Fruit fly (Drosophila melanogaster) ovary, adult (tissue): ENCODE data around the gene Mst36Fa.
A peak's percentile ranks its signal among the peaks of the same experiment; 100 is the strongest.

ENCODE experiments used
- CG17801 ChIP-seq: fragments of 200-800 bp; optimal IDR thresholded peaks from 2 replicates; lab custom pipeline; 2019; ENCODE audit warnings: missing biosample characterization, mild to moderate bottlenecking, missing genetic modification characterization, moderate library complexity; ENCODE audit not compliant: partially characterized antibody

The Mst36Fa gene

DNA sequence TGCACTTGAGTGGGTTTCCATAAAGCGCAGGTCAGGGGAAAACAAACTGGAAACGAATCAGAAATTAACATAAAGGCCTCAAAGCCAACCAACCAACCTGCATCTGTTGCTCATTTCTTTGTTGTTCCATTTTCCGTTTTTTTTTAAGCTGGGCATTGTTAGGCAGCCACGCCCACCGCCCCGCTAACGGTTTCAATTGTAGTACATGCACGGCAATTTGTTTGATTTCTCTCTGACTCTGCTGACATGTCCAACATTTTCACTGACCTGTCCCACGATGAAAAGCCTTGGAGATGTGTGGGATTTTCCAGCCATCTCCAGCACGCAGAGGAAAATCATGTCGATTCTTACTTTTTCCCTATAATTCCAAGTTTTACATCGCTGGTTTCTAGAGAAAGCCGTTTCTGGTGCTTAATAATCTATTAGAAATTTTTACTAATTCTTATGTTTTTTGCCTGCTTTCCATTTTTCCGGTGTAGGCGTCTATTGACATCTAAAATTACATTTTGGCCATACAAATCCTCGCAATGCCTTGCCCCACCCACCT lies 20.0 kb downstream of the Mst36Fa start:
- no peak for TF ChIP-seq CG17801 (GFP tag; lab: Kevin White, UChicago)

DNA sequence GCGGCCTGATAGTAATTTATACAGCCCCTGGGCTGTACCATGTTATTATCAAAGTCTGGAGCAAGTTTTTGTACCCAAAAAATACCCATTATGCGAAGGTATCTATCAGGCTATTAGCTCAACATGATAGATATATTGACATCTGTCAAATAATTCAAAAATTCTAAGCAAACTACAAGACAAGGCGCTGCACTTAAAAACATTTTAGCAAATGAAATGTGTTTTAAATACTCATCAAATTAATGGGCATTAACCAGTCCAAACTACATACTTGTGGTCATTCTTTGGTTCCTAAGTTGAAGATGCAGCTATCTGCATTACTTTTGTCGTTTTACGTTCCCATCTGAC lies 23.5 kb downstream of the Mst36Fa start:
- TF ChIP-seq CG17801 (GFP tag; lab: Kevin White, UChicago): no peak

DNA sequence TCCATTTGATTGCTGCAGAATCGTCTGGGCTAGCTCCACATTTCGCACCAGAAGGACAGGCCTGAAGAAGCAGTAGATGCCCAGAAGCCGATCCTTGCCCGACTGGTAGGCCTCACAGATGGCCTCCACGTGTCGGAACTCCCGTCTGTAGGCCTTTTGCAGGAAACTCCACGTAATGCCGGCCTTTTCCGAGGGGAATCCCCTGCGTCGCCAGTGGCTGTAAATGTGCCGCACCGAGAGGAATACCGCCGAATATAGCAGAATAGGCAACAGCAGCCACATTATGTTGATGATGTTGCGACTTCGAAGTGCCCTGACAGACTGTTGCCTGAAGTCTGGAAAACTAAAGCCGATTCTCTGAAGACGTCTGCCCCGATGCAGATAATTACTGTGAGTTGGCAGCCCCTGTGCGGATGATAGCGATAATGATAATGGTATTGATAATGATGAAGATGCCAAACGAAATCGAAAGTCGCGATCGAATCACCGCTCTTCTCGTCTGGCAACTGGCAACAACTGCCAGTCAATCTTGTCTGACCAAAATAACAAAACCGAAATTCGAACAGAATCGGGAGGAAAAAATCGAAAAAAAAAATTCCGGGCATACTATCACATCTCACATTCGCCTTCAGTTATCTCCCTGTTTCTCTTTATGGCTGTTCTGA lies 24.0 kb downstream of the Mst36Fa start, which contains the start of gene Cyp310a1:
TSS of gene Cyp310a1 (minus strand) at position 348 of the 665 bp plus-strand sequence.
- no peak for TF ChIP-seq CG17801 (GFP tag; lab: Kevin White, UChicago)

dm6 chr2L:18647857-18648652 lies 28.7 kb downstream of the Mst36Fa start:
- no peak for TF ChIP-seq CG17801 (GFP tag; lab: Kevin White, UChicago)

dm6 chr2L:18645468-18645867 lies 31.3 kb downstream of the Mst36Fa start:
- TF ChIP-seq CG17801 (GFP tag; lab: Kevin White, UChicago): no peak

- no peak for TF ChIP-seq CG17801 (GFP tag; lab: Kevin White, UChicago)
These were observed 35.7 kb downstream of the Mst36Fa start for dm6 chr2L:18641087-18641486.

DNA sequence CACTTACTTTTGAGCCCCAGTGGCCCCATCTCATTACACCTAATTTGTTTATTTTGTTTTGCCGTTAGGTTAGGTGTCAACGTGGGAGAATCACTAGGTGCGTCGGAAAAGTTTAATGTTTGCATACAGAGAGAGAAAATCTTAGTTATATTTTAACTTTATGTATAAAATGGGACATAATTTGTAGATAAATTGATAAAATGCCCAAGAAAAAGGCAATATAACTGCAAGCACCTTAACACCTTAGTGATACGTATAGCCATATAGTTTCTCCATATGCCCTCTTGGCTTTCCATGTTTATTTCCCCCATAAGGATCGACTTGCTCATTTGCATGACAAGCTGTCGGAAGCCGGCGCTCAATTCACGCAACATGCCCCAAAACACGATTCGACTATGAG lies 37.9 kb downstream of the Mst36Fa start:
- no peak for TF ChIP-seq CG17801 (GFP tag; lab: Kevin White, UChicago)

- TF ChIP-seq CG17801 (GFP tag; lab: Kevin White, UChicago): peak; percentile 26
These were observed 44.4 kb downstream of the Mst36Fa start for dm6 chr2L:18632389-18632788.

dm6 chr2L:18630611-18631221 lies 46.1 kb downstream of the Mst36Fa start:
- no peak for TF ChIP-seq CG17801 (GFP tag; lab: Kevin White, UChicago)

DNA sequence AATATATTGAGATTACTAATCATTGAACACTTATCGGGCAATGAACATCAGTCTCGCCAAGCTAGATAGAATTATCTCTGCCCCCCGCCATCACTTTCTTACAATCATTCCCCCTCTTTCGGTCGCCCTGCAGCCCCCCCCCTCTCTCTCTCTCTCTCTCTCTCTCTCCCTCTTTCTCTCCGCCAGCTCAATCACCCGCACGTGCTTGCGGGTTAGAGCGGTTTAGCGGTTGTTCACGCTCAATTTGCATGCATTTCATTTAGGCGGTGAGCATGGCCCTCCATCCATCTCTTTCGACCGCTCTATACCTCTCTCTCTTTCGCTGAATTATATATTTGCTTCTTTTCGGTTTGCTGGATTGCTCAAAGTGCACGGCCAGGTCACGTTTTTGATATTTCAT lies 47.7 kb downstream of the Mst36Fa start:
- no peak for TF ChIP-seq CG17801 (GFP tag; lab: Kevin White, UChicago)

DNA sequence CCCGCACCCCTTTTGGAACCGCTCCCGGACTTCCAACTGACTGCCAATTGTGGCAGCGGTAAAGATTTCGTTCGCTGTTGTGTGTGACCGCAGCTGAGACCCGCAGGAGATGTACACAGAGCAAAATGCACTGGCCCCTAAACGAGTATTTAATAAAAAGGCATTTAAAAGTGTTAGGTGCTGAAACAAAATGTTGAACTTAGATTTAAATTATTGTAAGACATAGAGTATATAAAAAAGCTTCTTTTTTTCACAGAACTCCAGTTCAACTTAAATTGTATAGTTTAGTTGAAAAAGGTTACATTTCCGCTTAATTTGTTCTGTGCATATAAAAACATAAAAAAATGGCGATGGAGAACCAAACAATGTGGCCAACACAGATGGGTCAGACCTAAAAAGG lies 48.7 kb downstream of the Mst36Fa start:
- TF ChIP-seq CG17801 (GFP tag; lab: Kevin White, UChicago): no peak

DNA sequence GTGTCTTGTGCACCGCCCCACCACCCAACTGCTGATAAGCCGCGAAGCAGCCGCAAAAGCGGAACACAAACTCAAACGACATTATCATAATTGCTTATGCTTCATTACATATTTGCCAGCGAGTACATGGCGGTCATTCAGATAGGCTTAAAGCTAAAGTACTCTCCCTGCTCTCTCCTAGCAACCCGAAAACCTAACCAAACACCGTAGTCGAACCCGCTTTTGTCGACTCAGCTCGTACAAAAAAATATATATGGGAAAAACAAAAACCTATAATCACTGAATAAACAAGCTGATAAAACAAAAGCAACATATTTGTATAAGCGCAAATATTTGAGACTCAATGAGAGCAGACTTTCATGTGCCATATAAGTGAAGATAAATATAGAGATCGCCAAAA lies 49.8 kb downstream of the Mst36Fa start:
- no peak for TF ChIP-seq CG17801 (GFP tag; lab: Kevin White, UChicago)

DNA sequence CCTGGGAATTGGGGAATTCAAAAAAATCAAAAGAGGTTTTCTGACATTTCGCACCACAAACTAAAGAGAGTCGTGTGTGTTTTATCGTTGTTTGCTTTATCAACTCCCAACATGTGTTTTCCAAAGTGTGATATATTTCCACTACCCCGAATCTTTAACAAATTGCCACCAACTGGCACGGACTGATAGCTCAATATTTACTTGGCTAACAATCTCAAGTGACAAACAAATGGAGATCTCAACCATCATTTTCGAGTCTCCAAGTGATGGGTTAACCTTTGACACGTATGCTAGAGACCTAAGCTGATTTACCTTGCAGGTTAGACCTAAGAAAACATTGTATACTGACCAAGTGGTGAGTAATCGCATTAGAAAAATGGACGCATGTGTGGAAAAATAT lies 51.3 kb downstream of the Mst36Fa start:
- TF ChIP-seq CG17801 (GFP tag; lab: Kevin White, UChicago): no peak
